Comparison of ENCODE assay signal across 1 fruit fly cellular context in the genomic region with DNA sequence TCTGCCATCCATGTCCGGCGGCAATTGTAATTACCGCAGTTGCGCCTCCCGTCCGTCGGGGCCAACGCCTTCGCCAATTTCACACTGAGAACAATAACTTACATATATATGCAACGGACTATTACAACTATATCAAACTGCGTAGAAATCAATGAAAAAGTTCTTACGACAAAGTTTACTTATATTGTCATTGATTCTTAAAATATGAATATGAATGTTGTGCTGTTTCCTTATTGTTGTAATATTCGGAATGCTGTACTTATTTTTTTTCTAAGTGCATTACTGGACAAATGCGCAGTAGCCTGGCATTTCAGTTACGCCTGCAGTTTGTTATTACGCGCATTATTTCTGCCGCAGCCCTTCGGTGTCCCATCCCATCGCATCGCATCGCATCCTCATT.
A peak's percentile ranks its signal among the peaks of the same experiment; 100 is the strongest.
TF ChIP-seq lines count a peak whose summit lies in the region.

No protein-coding gene starts in this region.

TF ChIP-seq in whole organism, prepupa, 60 proteins besides CTCF, POLR2A, EP300 and RAD21 (continued from another document):
- peak; percentile 44; the same call in 1 of the 2 replicates for TF ChIP-seq CG15336 (GFP tag; IDR thresholded peaks at IDR 0.05; lab: Robert Waterston, UW)
- peak; percentile 79 for TF ChIP-seq Ets96B (tag; optimal IDR thresholded peaks at IDR 0.05; lab: Kevin White, UChicago)
- peak; percentile 71 for TF ChIP-seq CG31627 (GFP tag; optimal IDR thresholded peaks at IDR 0.05; lab: Kevin White, UChicago)
- peak; percentile 90 for TF ChIP-seq svp (GFP tag; lab: Kevin White, UChicago)
- no peak for TF ChIP-seq eg (GFP tag; IDR thresholded peaks at IDR 0.05; lab: Robert Waterston, UW)
- TF ChIP-seq dac (GFP tag; optimal IDR thresholded peaks at IDR 0.05; lab: Kevin White, UChicago) = no peak
- peak; percentile 75 for TF ChIP-seq lz (GFP tag; optimal IDR thresholded peaks at IDR 0.05; lab: Kevin White, UChicago)
- peak; percentile 68 for TF ChIP-seq dsx (GFP tag; optimal IDR thresholded peaks at IDR 0.05; lab: Kevin White, UChicago; ENCODE audit: poor library complexity, severe bottlenecking)
- TF ChIP-seq Eip78C (GFP tag; lab: Kevin White, UChicago) = peak; percentile 94
- TF ChIP-seq CG3032 (tag; optimal IDR thresholded peaks at IDR 0.05; lab: Kevin White, UChicago) = peak; percentile 82
- TF ChIP-seq CG34406 (GFP tag; optimal IDR thresholded peaks at IDR 0.05; lab: Kevin White, UChicago) = peak; percentile 80
- peak; percentile 70 for TF ChIP-seq CG1621 (tag; optimal IDR thresholded peaks at IDR 0.05; lab: Kevin White, UChicago)
- TF ChIP-seq Gug (GFP tag; IDR thresholded peaks at IDR 0.05; lab: Robert Waterston, UW) = no peak
- peak; percentile 78 for TF ChIP-seq CG6854 (GFP tag; optimal IDR thresholded peaks at IDR 0.05; lab: Kevin White, UChicago)
- TF ChIP-seq topi (GFP tag; optimal IDR thresholded peaks at IDR 0.05; lab: Kevin White, UChicago) = peak; percentile 82
- peak; percentile 81 for TF ChIP-seq CG10669 (GFP tag; optimal IDR thresholded peaks at IDR 0.05; lab: Kevin White, UChicago)
- TF ChIP-seq CG8632 (GFP tag; optimal IDR thresholded peaks at IDR 0.05; lab: Kevin White, UChicago) = peak; percentile 65
- peak; percentile 82 for TF ChIP-seq cyc (GFP tag; optimal IDR thresholded peaks at IDR 0.05; lab: Kevin White, UChicago)
- TF ChIP-seq achi (GFP tag; optimal IDR thresholded peaks at IDR 0.05; lab: Kevin White, UChicago) = peak; percentile 66
- peak; percentile 86 for TF ChIP-seq Met (GFP tag; optimal IDR thresholded peaks at IDR 0.05; lab: Kevin White, UChicago)
- TF ChIP-seq net (GFP tag; optimal IDR thresholded peaks at IDR 0.05; lab: Kevin White, UChicago) = peak; percentile 51
- peak; percentile 79 for TF ChIP-seq spab (GFP tag; optimal IDR thresholded peaks at IDR 0.05; lab: Kevin White, UChicago)
- TF ChIP-seq fkh (GFP tag; optimal IDR thresholded peaks at IDR 0.05; lab: Kevin White, UChicago) = no peak
- peak; percentile 56 for TF ChIP-seq Blimp-1 (GFP tag; optimal IDR thresholded peaks at IDR 0.05; lab: Kevin White, UChicago)
- TF ChIP-seq vri (GFP tag; optimal IDR thresholded peaks at IDR 0.05; lab: Kevin White, UChicago) = peak; percentile 72
- peak; percentile 62 for TF ChIP-seq CG10631 (GFP tag; optimal IDR thresholded peaks at IDR 0.05; lab: Kevin White, UChicago)
- TF ChIP-seq CG3919 (GFP tag; optimal IDR thresholded peaks at IDR 0.05; lab: Kevin White, UChicago) = peak; percentile 81
- no peak for TF ChIP-seq CG11294 (GFP tag; IDR thresholded peaks at IDR 0.05; lab: Robert Waterston, UW)
- no peak for TF ChIP-seq CG6276 (GFP tag; optimal IDR thresholded peaks at IDR 0.05; lab: Kevin White, UChicago)
- TF ChIP-seq Hr4 (GFP tag; optimal IDR thresholded peaks at IDR 0.05; lab: Kevin White, UChicago) = peak; percentile 21
- peak; percentile 43 for TF ChIP-seq Sox15 (GFP tag; optimal IDR thresholded peaks at IDR 0.05; lab: Kevin White, UChicago)
- peak; percentile 34 for TF ChIP-seq CG32006 (GFP tag; optimal IDR thresholded peaks at IDR 0.05; lab: Kevin White, UChicago)
- peak; percentile 64 for TF ChIP-seq CG11902 (GFP tag; optimal IDR thresholded peaks at IDR 0.05; lab: Kevin White, UChicago)
- TF ChIP-seq Lpt (GFP tag; optimal IDR thresholded peaks at IDR 0.05; lab: Kevin White, UChicago) = peak; percentile 47
- TF ChIP-seq fd59A (GFP tag; optimal IDR thresholded peaks at IDR 0.05; lab: Kevin White, UChicago) = peak; percentile 56
- TF ChIP-seq Hr39 (GFP tag; optimal IDR thresholded peaks at IDR 0.05; lab: Kevin White, UChicago) = peak; percentile 75
- peak; percentile 65 for TF ChIP-seq Sox14 (GFP tag; optimal IDR thresholded peaks at IDR 0.05; lab: Kevin White, UChicago)
